Fruit fly (Drosophila melanogaster): ENCODE results near the gene Agpat4.

Gene Agpat4

dm6 chr3L:16354197-16354596, 27.2 kb downstream of the Agpat4 start, which contains the start of gene Pdh:
TSS of gene Pdh (minus strand) at chr3L:16354297.
- TF ChIP-seq CG5204 (GFP tag; optimal IDR thresholded peaks at IDR 0.05) (no peak), CG33017 (tag; optimal IDR thresholded peaks at IDR 0.05) (no peak), CG12768 (GFP tag; optimal IDR thresholded peaks at IDR 0.05) (no peak), Hr96 (GFP tag; optimal IDR thresholded peaks at IDR 0.05) (no peak), tj (GFP tag; optimal IDR thresholded peaks at IDR 0.05) (no peak), CG7101 (tag; optimal IDR thresholded peaks at IDR 0.05) (no peak), CG11617 (GFP tag; optimal IDR thresholded peaks at IDR 0.05) (no peak), ovo (GFP tag; optimal IDR thresholded peaks at IDR 0.05) (no peak), toe (GFP tag; optimal IDR thresholded peaks at IDR 0.05) (no peak), CG1620 (GFP tag; optimal IDR thresholded peaks at IDR 0.05) (no peak), kay (GFP tag; ENCODE audit: borderline replicate concordance) (no peak), Mnt (GFP tag; optimal IDR thresholded peaks at IDR 0.05) (no peak), cic (GFP tag; optimal IDR thresholded peaks at IDR 0.05) (no peak), pad (GFP tag; optimal IDR thresholded peaks at IDR 0.05) (no peak), bab1 (GFP tag; optimal IDR thresholded peaks at IDR 0.05) (no peak), CG7045 (GFP tag; optimal IDR thresholded peaks at IDR 0.05) (no peak), CG14711 (tag; optimal IDR thresholded peaks at IDR 0.05) (no peak)

dm6 chr3L:16351770-16352429, 29.5 kb downstream of the Agpat4 start, which contains the start of the genes Golgin104 and Tcs3:
TSS of gene Golgin104 (minus strand) at chr3L:16351951.
TSS of gene Tcs3 (plus strand) at chr3L:16351991.
- TF ChIP-seq toe (GFP tag; optimal IDR thresholded peaks at IDR 0.05) = no peak
- no peak for TF ChIP-seq Crg-1 (GFP tag; optimal IDR thresholded peaks at IDR 0.05)
- no peak for TF ChIP-seq cic (GFP tag; optimal IDR thresholded peaks at IDR 0.05)
- TF ChIP-seq Mnt (GFP tag; optimal IDR thresholded peaks at IDR 0.05) = no peak
- TF ChIP-seq pad (GFP tag; optimal IDR thresholded peaks at IDR 0.05) = no peak
- peak; percentile 57 for TF ChIP-seq bab1 (GFP tag; optimal IDR thresholded peaks at IDR 0.05)
- TF ChIP-seq CG11617 (GFP tag; optimal IDR thresholded peaks at IDR 0.05) = no peak
- no peak for TF ChIP-seq cnc (optimal IDR thresholded peaks at IDR 0.05)

- TF ChIP-seq Hr96 (GFP tag; optimal IDR thresholded peaks at IDR 0.05) (no peak), Clk (GFP tag; optimal IDR thresholded peaks at IDR 0.05) (no peak), ovo (GFP tag; optimal IDR thresholded peaks at IDR 0.05) (no peak), cic (GFP tag; optimal IDR thresholded peaks at IDR 0.05) (no peak), CG1620 (GFP tag; optimal IDR thresholded peaks at IDR 0.05) (no peak), CG33017 (tag; optimal IDR thresholded peaks at IDR 0.05) (no peak), pad (GFP tag; optimal IDR thresholded peaks at IDR 0.05) (no peak), Mnt (GFP tag; optimal IDR thresholded peaks at IDR 0.05) (no peak), cnc (optimal IDR thresholded peaks at IDR 0.05) (no peak), Crg-1 (GFP tag; optimal IDR thresholded peaks at IDR 0.05) (no peak), CG7101 (tag; optimal IDR thresholded peaks at IDR 0.05) (no peak), kay (GFP tag; ENCODE audit: borderline replicate concordance) (no peak), toe (GFP tag; optimal IDR thresholded peaks at IDR 0.05) (no peak), bab1 (GFP tag; optimal IDR thresholded peaks at IDR 0.05) (no peak), CG14711 (tag; optimal IDR thresholded peaks at IDR 0.05) (no peak)
Measured at dm6 chr3L:16349686-16350085, 31.7 kb downstream of the Agpat4 start.

- TF ChIP-seq tj (GFP tag; optimal IDR thresholded peaks at IDR 0.05) = no peak
- no peak for TF ChIP-seq ovo (GFP tag; optimal IDR thresholded peaks at IDR 0.05)
- TF ChIP-seq CG33017 (tag; optimal IDR thresholded peaks at IDR 0.05) = no peak
- TF ChIP-seq CG14711 (tag; optimal IDR thresholded peaks at IDR 0.05) = no peak
- no peak for TF ChIP-seq Clk (GFP tag; optimal IDR thresholded peaks at IDR 0.05)
- no peak for TF ChIP-seq toe (GFP tag; optimal IDR thresholded peaks at IDR 0.05)
- no peak for TF ChIP-seq CG7101 (tag; optimal IDR thresholded peaks at IDR 0.05)
- no peak for TF ChIP-seq Hr96 (GFP tag; optimal IDR thresholded peaks at IDR 0.05)
- no peak for TF ChIP-seq bab1 (GFP tag; optimal IDR thresholded peaks at IDR 0.05)
- TF ChIP-seq CG5204 (GFP tag; optimal IDR thresholded peaks at IDR 0.05) = no peak
- TF ChIP-seq CG7045 (GFP tag; optimal IDR thresholded peaks at IDR 0.05) = no peak
- no peak for TF ChIP-seq cnc (optimal IDR thresholded peaks at IDR 0.05)
- TF ChIP-seq kay (GFP tag; ENCODE audit: borderline replicate concordance) = no peak
- TF ChIP-seq CG1620 (GFP tag; optimal IDR thresholded peaks at IDR 0.05) = no peak
- TF ChIP-seq Crg-1 (GFP tag; optimal IDR thresholded peaks at IDR 0.05) = no peak
- TF ChIP-seq CG12768 (GFP tag; optimal IDR thresholded peaks at IDR 0.05) = no peak
- TF ChIP-seq cic (GFP tag; optimal IDR thresholded peaks at IDR 0.05) = no peak
- TF ChIP-seq pad (GFP tag; optimal IDR thresholded peaks at IDR 0.05) = no peak
- no peak for TF ChIP-seq CG11617 (GFP tag; optimal IDR thresholded peaks at IDR 0.05)
Measured at dm6 chr3L:16347914-16348313, 33.5 kb downstream of the Agpat4 start, which contains the start of gene mRpS34. TSS of gene mRpS34 (plus strand) at chr3L:16348074.

- TF ChIP-seq kay (GFP tag; ENCODE audit: borderline replicate concordance) = no peak
- TF ChIP-seq CG1620 (GFP tag; optimal IDR thresholded peaks at IDR 0.05) = no peak
- TF ChIP-seq toe (GFP tag; optimal IDR thresholded peaks at IDR 0.05) = no peak
- no peak for TF ChIP-seq tj (GFP tag; optimal IDR thresholded peaks at IDR 0.05)
- TF ChIP-seq Mnt (GFP tag; optimal IDR thresholded peaks at IDR 0.05) = no peak
- TF ChIP-seq CG5204 (GFP tag; optimal IDR thresholded peaks at IDR 0.05) = no peak
- no peak for TF ChIP-seq Crg-1 (GFP tag; optimal IDR thresholded peaks at IDR 0.05)
- no peak for TF ChIP-seq CG7101 (tag; optimal IDR thresholded peaks at IDR 0.05)
- TF ChIP-seq cnc (optimal IDR thresholded peaks at IDR 0.05) = no peak
- TF ChIP-seq CG14711 (tag; optimal IDR thresholded peaks at IDR 0.05) = no peak
- no peak for TF ChIP-seq CG11617 (GFP tag; optimal IDR thresholded peaks at IDR 0.05)
- no peak for TF ChIP-seq ovo (GFP tag; optimal IDR thresholded peaks at IDR 0.05)
- no peak for TF ChIP-seq cic (GFP tag; optimal IDR thresholded peaks at IDR 0.05)
- TF ChIP-seq Hr96 (GFP tag; optimal IDR thresholded peaks at IDR 0.05) = no peak
- no peak for TF ChIP-seq CG7045 (GFP tag; optimal IDR thresholded peaks at IDR 0.05)
- TF ChIP-seq bab1 (GFP tag; optimal IDR thresholded peaks at IDR 0.05) = no peak
- TF ChIP-seq Clk (GFP tag; optimal IDR thresholded peaks at IDR 0.05) = no peak
- no peak for TF ChIP-seq pad (GFP tag; optimal IDR thresholded peaks at IDR 0.05)
- no peak for TF ChIP-seq CG12768 (GFP tag; optimal IDR thresholded peaks at IDR 0.05)
Measured at dm6 chr3L:16346023-16346422, 35.3 kb downstream of the Agpat4 start, which contains the start of gene CG33257. TSS of gene CG33257 (plus strand) at chr3L:16346323.

All from whole organism, adult.